Fruit fly (Drosophila melanogaster) whole organism, embryonic: Measurements from ENCODE around the gene CG13949.
A peak's percentile ranks its signal among the peaks of the same experiment; 100 is the strongest.

ENCODE experiments used
- ATbp ChIP-seq: fragments of 200-800 bp; sonication (Bioruptor generic); optimal IDR thresholded peaks from 2 replicates; lab custom pipeline; 2017; ENCODE audit warnings: missing biosample characterization, mild to moderate bottlenecking, missing genetic modification characterization, missing genetic modification reagents
- Awh ChIP-seq: fragments of 200-800 bp; sonication (Bioruptor generic); IDR thresholded peaks from 2 replicates; pipeline ENCODE4, ENCODE4 v1.3.6; 2022; ENCODE audit warnings: missing biosample characterization, missing genetic modification characterization
- CG11456 ChIP-seq: fragments of 200-800 bp; sonication (Bioruptor generic); IDR thresholded peaks from 3 replicates; pipeline ENCODE4 v1.3.6; 2022; ENCODE audit warnings: missing biosample characterization, missing genetic modification characterization
- CG12769 ChIP-seq: fragments of 200-800 bp; sonication (Bioruptor generic); optimal IDR thresholded peaks from 2 replicates; lab custom pipeline; 2019; ENCODE audit warnings: missing biosample characterization, mild to moderate bottlenecking, missing genetic modification characterization, moderate library complexity
- CG2116 ChIP-seq: fragments of 200-800 bp; sonication (Bioruptor generic); optimal IDR thresholded peaks from 3 replicates; lab custom pipeline; 2018; ENCODE audit warnings: missing biosample characterization, mild to moderate bottlenecking, missing genetic modification characterization
- CG2678 ChIP-seq: fragments of 200-800 bp; sonication (Bioruptor generic); optimal IDR thresholded peaks from 3 replicates; lab custom pipeline; 2019; ENCODE audit warnings: missing biosample characterization, mild to moderate bottlenecking, missing genetic modification characterization, moderate library complexity
- CG32532 ChIP-seq: fragments of 200-800 bp; sonication (Bioruptor generic); IDR thresholded peaks from 2 replicates; pipeline ENCODE4 v1.3.6; 2022; ENCODE audit warnings: missing biosample characterization, missing genetic modification characterization
- CG33213 ChIP-seq: fragments of 200-800 bp; sonication (Bioruptor generic); optimal IDR thresholded peaks from 3 replicates; lab custom pipeline; 2016; ENCODE audit warnings: missing biosample characterization, missing genetic modification characterization
- CG3407 ChIP-seq: fragments of 200-800 bp; sonication (Bioruptor generic); optimal IDR thresholded peaks from 2 replicates; lab custom pipeline; 2018; ENCODE audit warnings: missing biosample characterization, mild to moderate bottlenecking, missing genetic modification characterization
- CG3847 ChIP-seq: fragments of 200-800 bp; sonication (Bioruptor generic); IDR thresholded peaks from 2 replicates; pipeline ENCODE4 v1.3.6; 2022; ENCODE audit warnings: missing biosample characterization, missing genetic modification characterization
- CG6175 ChIP-seq: fragments of 200-800 bp; sonication (Bioruptor generic); IDR thresholded peaks from 3 replicates; pipeline ENCODE4 v1.3.6; 2022; ENCODE audit warnings: missing biosample characterization, missing genetic modification characterization
- CTCF ChIP-seq: fragments of 200-800 bp; sonication (Bioruptor generic); optimal IDR thresholded peaks from 2 replicates; lab custom pipeline; 2017; ENCODE audit warnings: missing biosample characterization, mild to moderate bottlenecking, missing genetic modification characterization, moderate library complexity
- Camta ChIP-seq: fragments of 200-800 bp; sonication (Bioruptor generic); optimal IDR thresholded peaks from 2 replicates; lab custom pipeline; 2016; ENCODE audit warnings: missing biosample characterization, missing genetic modification characterization
- Dp ChIP-seq: fragments of 200-800 bp; sonication (Bioruptor generic); optimal IDR thresholded peaks from 2 replicates; lab custom pipeline; 2018; ENCODE audit warnings: missing biosample characterization, mild to moderate bottlenecking, missing genetic modification characterization, moderate library complexity
- E2f2 ChIP-seq: fragments of 200-800 bp; sonication (Bioruptor generic); IDR thresholded peaks from 2 replicates; pipeline ENCODE4 v1.3.6; 2022; ENCODE audit warnings: missing biosample characterization, missing genetic modification characterization
- Fer3 ChIP-seq: fragments of 200-800 bp; sonication (Bioruptor generic); optimal IDR thresholded peaks from 2 replicates; lab custom pipeline; 2018; ENCODE audit warnings: missing biosample characterization, mild to moderate bottlenecking, missing genetic modification characterization, moderate library complexity
- GATAe ChIP-seq: fragments of 200-800 bp; sonication (Bioruptor generic); conservative IDR thresholded peaks from 2 replicates; pipeline ENCODE4 v1.3.6; 2022; ENCODE audit warnings: missing biosample characterization, missing genetic modification characterization
- Hey ChIP-seq: fragments of 200-800 bp; sonication (Bioruptor generic); optimal IDR thresholded peaks from 3 replicates; lab custom pipeline; 2018; ENCODE audit warnings: missing biosample characterization, mild to moderate bottlenecking, missing genetic modification characterization
- Lhr ChIP-seq: fragments of 200-800 bp; sonication (Bioruptor generic); optimal IDR thresholded peaks from 3 replicates; lab custom pipeline; 2017; ENCODE audit warnings: mild to moderate bottlenecking, missing biosample characterization, missing genetic modification reagents, missing genetic modification characterization
- Med ChIP-seq: fragments of 200-800 bp; sonication (Bioruptor generic); peaks from one replicate; lab custom pipeline; 2016; ENCODE audit warnings: missing biosample characterization, missing genetic modification characterization, mild to moderate bottlenecking, inconsistent platforms, moderate library complexity
- Meics ChIP-seq: fragments of 200-800 bp; sonication (Bioruptor generic); optimal IDR thresholded peaks from 2 replicates; lab custom pipeline; 2017; ENCODE audit warnings: missing biosample characterization, mild to moderate bottlenecking, missing genetic modification characterization
- Myb ChIP-seq: fragments of 200-800 bp; sonication (Bioruptor generic); optimal IDR thresholded peaks from 2 replicates; lab custom pipeline; 2016; ENCODE audit warnings: missing biosample characterization, missing genetic modification characterization
- NfI ChIP-seq: fragments of 200-800 bp; sonication (Bioruptor generic); optimal IDR thresholded peaks from 3 replicates; lab custom pipeline; 2018; ENCODE audit warnings: missing biosample characterization, mild to moderate bottlenecking, missing genetic modification characterization, moderate library complexity
- PHDP ChIP-seq: fragments of 200-800 bp; sonication (Bioruptor generic); optimal IDR thresholded peaks from 3 replicates; lab custom pipeline; 2018; ENCODE audit warnings: missing biosample characterization, mild to moderate bottlenecking, missing genetic modification characterization, moderate library complexity
- Rfx ChIP-seq: fragments of 200-800 bp; sonication (Bioruptor generic); IDR thresholded peaks from 2 replicates; pipeline ENCODE4 v1.3.6; 2022; ENCODE audit warnings: missing biosample characterization, missing genetic modification characterization
- Ssrp ChIP-seq: fragments of 200-800 bp; sonication (Bioruptor generic); optimal IDR thresholded peaks from 2 replicates; lab custom pipeline; 2018; ENCODE audit warnings: missing biosample characterization, mild to moderate bottlenecking, missing genetic modification characterization, moderate library complexity
- ara ChIP-seq: fragments of 200-800 bp; sonication (Bioruptor generic); IDR thresholded peaks from 2 replicates; pipeline ENCODE4 v1.3.6; 2022; ENCODE audit warnings: missing biosample characterization, missing genetic modification characterization
- bsh ChIP-seq, 2 experiments: fragments of 200-800 bp; sonication (Bioruptor generic); optimal IDR thresholded peaks; 2 replicates each; lab custom pipeline; 2017 to 2018; ENCODE audit warnings: mild to moderate bottlenecking in 2 of 2, missing biosample characterization in 2 of 2, missing genetic modification characterization in 2 of 2, moderate library complexity in 1 of 2
- caup ChIP-seq: fragments of 200-800 bp; sonication (Bioruptor generic); optimal IDR thresholded peaks from 3 replicates; lab custom pipeline; 2017; ENCODE audit warnings: missing biosample characterization, mild to moderate bottlenecking, missing genetic modification characterization, moderate library complexity; ENCODE audit not compliant: severe bottlenecking
- dpn ChIP-seq, 2 experiments: fragments of 200-800 bp; sonication (Bioruptor generic); optimal IDR thresholded peaks; 3 replicates each; lab custom pipeline; 2016; ENCODE audit warnings: missing biosample characterization in 2 of 2, missing genetic modification characterization in 2 of 2
- esg ChIP-seq: fragments of 200-800 bp; sonication (Bioruptor generic); conservative IDR thresholded peaks from 2 replicates; pipeline ENCODE4 v1.3.6; 2022; ENCODE audit warnings: missing biosample characterization, missing genetic modification characterization
- fd96Cb ChIP-seq: fragments of 200-800 bp; sonication (Bioruptor generic); optimal IDR thresholded peaks from 2 replicates; lab custom pipeline; 2018; ENCODE audit warnings: missing biosample characterization, mild to moderate bottlenecking, missing genetic modification characterization, moderate library complexity
- fru ChIP-seq: fragments of >200 bp; optimal IDR thresholded peaks from 2 replicates; lab custom pipeline; 2017
- grau ChIP-seq: fragments of 200-800 bp; optimal IDR thresholded peaks from 3 replicates; lab custom pipeline; 2019; ENCODE audit warnings: missing biosample characterization, mild to moderate bottlenecking, missing genetic modification characterization, moderate library complexity
- ham ChIP-seq: fragments of 200-800 bp; sonication (Bioruptor generic); IDR thresholded peaks from 2 replicates; pipeline ENCODE4 v1.3.6; 2022; ENCODE audit warnings: missing biosample characterization, missing genetic modification characterization
- ind ChIP-seq: fragments of 200-800 bp; sonication (Bioruptor generic); optimal IDR thresholded peaks from 3 replicates; lab custom pipeline; 2016; ENCODE audit warnings: missing biosample characterization, missing genetic modification characterization
- lab ChIP-seq: fragments of 200-800 bp; sonication (Bioruptor generic); optimal IDR thresholded peaks from 3 replicates; lab custom pipeline; 2017; ENCODE audit warnings: missing biosample characterization, missing genetic modification characterization, mild to moderate bottlenecking, moderate library complexity, missing genetic modification reagents
- lmd ChIP-seq: fragments of 200-800 bp; sonication (Bioruptor generic); IDR thresholded peaks from 2 replicates; pipeline ENCODE4 v1.3.6; 2022; ENCODE audit warnings: missing biosample characterization, missing genetic modification characterization
- lov ChIP-seq, 2 experiments: fragments of 200-800 bp in 1 of 2; fragments of >200 bp in 1 of 2; sonication (Bioruptor generic) in 1 of 2; IDR thresholded peaks in 1 of 2; optimal IDR thresholded peaks in 1 of 2; 2 replicates in 1 of 2; 3 replicates in 1 of 2; pipeline versions ENCODE4 v1.3.6 to Lab custom; 2017 to 2022; ENCODE audit warnings: missing biosample characterization in 1 of 2, missing genetic modification characterization in 1 of 2
- maf-S ChIP-seq: fragments of 200-800 bp; sonication (Bioruptor generic); optimal IDR thresholded peaks from 2 replicates; lab custom pipeline; 2016; ENCODE audit warnings: missing biosample characterization, missing genetic modification characterization
- mirr ChIP-seq: fragments of 200-800 bp; sonication (Bioruptor generic); optimal IDR thresholded peaks from 3 replicates; lab custom pipeline; 2018; ENCODE audit warnings: missing biosample characterization, mild to moderate bottlenecking, missing genetic modification characterization
- nmo ChIP-seq: fragments of 200-800 bp; sonication (Bioruptor generic); optimal IDR thresholded peaks from 2 replicates; lab custom pipeline; 2018; ENCODE audit warnings: missing biosample characterization, mild to moderate bottlenecking, missing genetic modification characterization, moderate library complexity
- prd ChIP-seq, 3 experiments: fragments of >200 bp in 2 of 3; fragments of 200-800 bp in 1 of 3; sonication (Bioruptor generic) in 1 of 3; optimal IDR thresholded peaks in 2 of 3; IDR thresholded peaks in 1 of 3; 2 replicates in 2 of 3; 3 replicates in 1 of 3; pipeline versions ENCODE4 v1.3.6 to Lab custom; 2017 to 2022; ENCODE audit warnings: missing biosample characterization in 1 of 3, missing genetic modification characterization in 1 of 3
- pzg ChIP-seq: fragments of 200-800 bp; sonication (Bioruptor generic); optimal IDR thresholded peaks from 3 replicates; lab custom pipeline; 2018; ENCODE audit warnings: missing biosample characterization, mild to moderate bottlenecking, missing genetic modification characterization, moderate library complexity
- row ChIP-seq: fragments of 200-800 bp; sonication (Bioruptor generic); IDR thresholded peaks from 3 replicates; pipeline ENCODE4 v1.3.6; 2022; ENCODE audit warnings: missing biosample characterization, missing genetic modification characterization
- salm ChIP-seq: fragments of 200-800 bp; sonication (Bioruptor generic); optimal IDR thresholded peaks from 2 replicates; lab custom pipeline; 2018; ENCODE audit warnings: missing biosample characterization, mild to moderate bottlenecking, missing genetic modification characterization
- trem ChIP-seq: fragments of 200-800 bp; optimal IDR thresholded peaks from 3 replicates; lab custom pipeline; 2019; ENCODE audit warnings: missing biosample characterization, mild to moderate bottlenecking, missing genetic modification characterization, moderate library complexity
- vvl ChIP-seq: fragments of 200-800 bp; sonication (Bioruptor generic); IDR thresholded peaks from 2 replicates; pipeline ENCODE4 v1.3.6; 2022; ENCODE audit warnings: missing biosample characterization, missing genetic modification characterization
- yki ChIP-seq: fragments of >200 bp; optimal IDR thresholded peaks from 3 replicates; lab custom pipeline; 2018

The CG13949 gene

dm6 chr2L:884970-885369 lies 29.8 kb downstream of the CG13949 start, which contains the start of gene CG15824:
Gene CG15824 (minus strand): TSS chr2L:885141.
- TF ChIP-seq Dp (peak; percentile 79), CG3847 (GFP tag; lab: Robert Waterston, UW) (0 out of 2 replicates have a peak, but pooled peaks have one; percentile 6), Med (GFP tag; lab: Kevin White, UChicago) (peak; percentile 18), CTCF (peak; percentile 46), mirr (no peak), E2f2 (GFP tag; lab: Robert Waterston, UW) (peak; percentile 88), Myb (peak; percentile 95), CG11456 (GFP tag; lab: Robert Waterston, UW) (0 out of 3 replicates have a peak, but pooled peaks have one; percentile 41), fru (lab: Kevin White, UChicago) (no peak), GATAe (GFP tag; lab: Robert Waterston, UW) (no peak), pzg (GFP tag; lab: Kevin White, UChicago) (peak; percentile 4), trem (tag; lab: Kevin White, UChicago) (peak; percentile 24), Lhr (GFP tag; lab: Kevin White, UChicago) (peak; percentile 3)

- TF ChIP-seq CG2678 (tag; lab: Kevin White, UChicago) (peak; percentile 54), pzg (GFP tag; lab: Kevin White, UChicago) (no peak), NfI (GFP tag; lab: Kevin White, UChicago) (peak; percentile 20), CG12769 (no peak), bsh (GFP tag; optimal IDR thresholded peaks at IDR 0.05; lab: Kevin White, UChicago) (peak in 1 of 2 experiments; percentile 17), Hey (tag; lab: Kevin White, UChicago) (no peak), maf-S (GFP tag; lab: Kevin White, UChicago) (no peak), ham (GFP tag; lab: Robert Waterston, UW) (no peak), Camta (GFP tag; lab: Kevin White, UChicago) (no peak), dpn (GFP tag; optimal IDR thresholded peaks at IDR 0.05; lab: Kevin White, UChicago) (peak in 1 of 2 experiments; percentile 8), Ssrp (tag; lab: Kevin White, UChicago) (no peak), Rfx (GFP tag; lab: Robert Waterston, UW) (peak; percentile 42; the same call in 1 of the 2 replicates), Meics (GFP tag; lab: Kevin White, UChicago) (peak; percentile 29), row (GFP tag; lab: Robert Waterston, UW) (peak; percentile 54; the same call in 2 of the 3 replicates), ara (GFP tag; lab: Robert Waterston, UW) (no peak), nmo (GFP tag; lab: Kevin White, UChicago) (peak; percentile 13), CG33213 (GFP tag; lab: Kevin White, UChicago) (no peak), esg (GFP tag; lab: Robert Waterston, UW) (peak; percentile 19; the same call in 1 of the 2 replicates), yki (lab: Kevin White, UChicago) (no peak), CG2116 (GFP tag; lab: Kevin White, UChicago) (no peak), salm (tag; lab: Kevin White, UChicago) (no peak), lmd (GFP tag; lab: Robert Waterston, UW) (peak; percentile 23; the same call in 1 of the 2 replicates), CG32532 (GFP tag; lab: Robert Waterston, UW) (no peak), Fer3 (tag; lab: Kevin White, UChicago) (peak; percentile 34), fd96Cb (tag; lab: Kevin White, UChicago) (peak; percentile 16), grau (peak; percentile 11), CG6175 (no peak), prd (optimal IDR thresholded peaks at IDR 0.05; lab: Kevin White, UChicago) (no peak), prd (GFP tag; IDR thresholded peaks at IDR 0.05; lab: Robert Waterston, UW) (peak; percentile 27; the same call in 1 of the 3 replicates), caup (GFP tag; lab: Kevin White, UChicago) (no peak), lov (optimal IDR thresholded peaks at IDR 0.05; lab: Kevin White, UChicago) (no peak), lov (GFP tag; IDR thresholded peaks at IDR 0.05; lab: Robert Waterston, UW) (no peak), Awh (GFP tag; lab: Robert Waterston, UW) (no peak), ATbp (peak; percentile 7), vvl (0 out of 2 replicates have a peak, but pooled peaks have one; percentile 20), lab (GFP tag; lab: Kevin White, UChicago) (peak; percentile 59), CG3407 (GFP tag; lab: Kevin White, UChicago) (no peak), PHDP (tag; lab: Kevin White, UChicago) (peak; percentile 10), ind (GFP tag; lab: Kevin White, UChicago) (peak; percentile 29)
Measured at dm6 chr2L:886743-887142, 31.6 kb downstream of the CG13949 start.
